Worm (Caenorhabditis elegans) whole organism, L4 larva: ENCODE results near the gene kin-18.

Source experiments
- F37D6.2 ChIP-seq: sonication (generic microtip); optimal IDR thresholded peaks from 2 replicates; lab custom pipeline; 2016; ENCODE audit warnings: mild to moderate bottlenecking, missing genetic modification characterization, missing compliant biosample characterization
- T20F7.1 ChIP-seq: fragments of 200-800 bp; sonication (Bioruptor generic); optimal IDR thresholded peaks from 2 replicates; lab custom pipeline; 2018; ENCODE audit warnings: mild to moderate bottlenecking, missing genetic modification characterization, missing compliant biosample characterization
- Y105C5A.15 ChIP-seq: fragments of 200-800 bp; sonication (Bioruptor generic); IDR thresholded peaks from 2 replicates; pipeline ENCODE4 v1.3.6; 2022; ENCODE audit warnings: missing genetic modification characterization, missing compliant biosample characterization
- Y5F2A.4 ChIP-seq: fragments of 200-800 bp; sonication (Bioruptor generic); optimal IDR thresholded peaks from 2 replicates; lab custom pipeline; 2018; ENCODE audit warnings: mild to moderate bottlenecking, missing genetic modification characterization, missing compliant biosample characterization
- aha-1 ChIP-seq: fragments of 150-350 bp; peaks from one replicate; lab custom pipeline; 2014; ENCODE audit warnings: missing biosample characterization, missing genetic modification characterization
- attf-4 ChIP-seq: sonication (generic microtip); optimal IDR thresholded peaks from 3 replicates; lab custom pipeline; 2017; ENCODE audit warnings: missing biosample characterization, missing genetic modification characterization
- ceh-32 ChIP-seq: sonication (generic microtip); optimal IDR thresholded peaks from 2 replicates; lab custom pipeline; 2016; ENCODE audit warnings: mild to moderate bottlenecking, missing genetic modification characterization, missing compliant biosample characterization; ENCODE audit not compliant: poor library complexity
- ceh-44 ChIP-seq: fragments of 200-800 bp; sonication (Bioruptor generic); IDR thresholded peaks from 2 replicates; pipeline ENCODE4 v1.3.6; 2022; ENCODE audit warnings: missing genetic modification reagents, missing genetic modification characterization, missing compliant biosample characterization
- ceh-82 ChIP-seq: sonication (generic microtip); optimal IDR thresholded peaks from 2 replicates; lab custom pipeline; 2017; ENCODE audit warnings: missing biosample characterization, missing genetic modification characterization
- ces-1 ChIP-seq: fragments of 150-350 bp; sonication (generic microtip); optimal IDR thresholded peaks from 4 replicates; lab custom pipeline; 2014; ENCODE audit warnings: missing biosample characterization, missing genetic modification reagents, missing genetic modification characterization
- cey-2 ChIP-seq: sonication (generic microtip); optimal IDR thresholded peaks from 3 replicates; lab custom pipeline; 2017; ENCODE audit warnings: missing genetic modification characterization, mild to moderate bottlenecking, missing compliant biosample characterization, antibody characterized with exemption, borderline replicate concordance; ENCODE audit not compliant: insufficient read depth
- ctbp-1 ChIP-seq: fragments of 200-800 bp; sonication (Bioruptor generic); IDR thresholded peaks from 2 replicates; pipeline ENCODE4 v1.3.6; 2022; ENCODE audit warnings: missing genetic modification reagents, missing genetic modification characterization, missing compliant biosample characterization
- daf-16 ChIP-seq, 3 experiments: sonication (generic microtip); optimal IDR thresholded peaks; 2 replicates each; lab custom pipeline; 2016 to 2017; ENCODE audit warnings: missing genetic modification characterization in 3 of 3, missing genetic modification reagents in 3 of 3, mild to moderate bottlenecking in 2 of 3, missing compliant biosample characterization in 2 of 3, missing biosample characterization in 1 of 3, moderate library complexity in 1 of 3
- daf-19 ChIP-seq: fragments of 200-800 bp; sonication (Bioruptor generic); conservative IDR thresholded peaks from 2 replicates; pipeline ENCODE4 v1.3.6; 2022; ENCODE audit warnings: missing genetic modification characterization, missing compliant biosample characterization
- daf-8 ChIP-seq: fragments of 200-800 bp; sonication (Bioruptor generic); IDR thresholded peaks from 2 replicates; pipeline ENCODE4 v1.3.6; 2022; ENCODE audit warnings: missing genetic modification characterization, missing compliant biosample characterization
- dmd-6 ChIP-seq: fragments of 200-800 bp; sonication (Bioruptor generic); IDR thresholded peaks from 2 replicates; pipeline ENCODE4 v1.3.6; 2022; ENCODE audit warnings: missing genetic modification reagents, missing genetic modification characterization, missing compliant biosample characterization
- duxl-1 ChIP-seq: sonication (generic microtip); optimal IDR thresholded peaks from 2 replicates; lab custom pipeline; 2016; ENCODE audit warnings: mild to moderate bottlenecking, missing genetic modification characterization, moderate library complexity, missing compliant biosample characterization; ENCODE audit not compliant: poor library complexity
- egl-27 ChIP-seq: sonication (generic microtip); optimal IDR thresholded peaks from 3 replicates; lab custom pipeline; 2017; ENCODE audit warnings: missing biosample characterization, missing genetic modification reagents, missing genetic modification characterization
- fkh-10 ChIP-seq: fragments of 150-350 bp; optimal IDR thresholded peaks from 2 replicates; lab custom pipeline; 2014; ENCODE audit warnings: missing biosample characterization, missing genetic modification reagents, missing genetic modification characterization
- hlh-30 ChIP-seq: sonication (generic microtip); optimal IDR thresholded peaks from 2 replicates; lab custom pipeline; 2017; ENCODE audit warnings: antibody characterized with exemption, mild to moderate bottlenecking, missing genetic modification characterization, missing compliant biosample characterization; ENCODE audit not compliant: insufficient read depth
- lim-7 ChIP-seq: fragments of 200-800 bp; sonication (Bioruptor generic); IDR thresholded peaks from 2 replicates; pipeline ENCODE4 v1.3.6; 2022; ENCODE audit warnings: missing genetic modification characterization, missing compliant biosample characterization
- lin-1 ChIP-seq: fragments of 200-800 bp; sonication (Bioruptor generic); IDR thresholded peaks from 2 replicates; pipeline ENCODE4 v1.3.6; 2022; ENCODE audit warnings: missing genetic modification reagents, missing genetic modification characterization, missing compliant biosample characterization
- lin-38 ChIP-seq: fragments of 200-800 bp; sonication (Bioruptor generic); IDR thresholded peaks from 2 replicates; pipeline ENCODE4 v1.3.6; 2022; ENCODE audit warnings: missing genetic modification reagents, missing genetic modification characterization, missing compliant biosample characterization
- lin-39 ChIP-seq: fragments of 150-350 bp; optimal IDR thresholded peaks from 2 replicates; lab custom pipeline; 2014; ENCODE audit warnings: missing biosample characterization, missing genetic modification reagents, missing genetic modification characterization
- lir-3 ChIP-seq: sonication (generic microtip); optimal IDR thresholded peaks from 2 replicates; lab custom pipeline; 2016; ENCODE audit warnings: mild to moderate bottlenecking, missing genetic modification characterization, missing compliant biosample characterization
- madf-5 ChIP-seq, 2 experiments: fragments of 200-800 bp; sonication (Bioruptor generic); IDR thresholded peaks; 2 replicates each; pipeline ENCODE4 v1.3.6; 2022; ENCODE audit warnings: missing compliant biosample characterization in 2 of 2, missing genetic modification characterization in 2 of 2
- mdt-29 ChIP-seq: fragments of 200-800 bp; sonication (Bioruptor generic); IDR thresholded peaks from 2 replicates; pipeline ENCODE4 v1.3.6; 2022; ENCODE audit warnings: missing genetic modification reagents, missing genetic modification characterization, missing compliant biosample characterization
- mxl-3 ChIP-seq: fragments of 200-800 bp; sonication (Bioruptor generic); optimal IDR thresholded peaks from 2 replicates; lab custom pipeline; 2018; ENCODE audit warnings: mild to moderate bottlenecking, missing genetic modification characterization, missing compliant biosample characterization
- nhr-10 ChIP-seq: fragments of 150-350 bp; optimal IDR thresholded peaks from 2 replicates; lab custom pipeline; 2014; ENCODE audit warnings: missing biosample characterization, missing genetic modification characterization
- nhr-237 ChIP-seq: sonication (generic microtip); optimal IDR thresholded peaks from 2 replicates; lab custom pipeline; 2017; ENCODE audit warnings: missing biosample characterization, missing genetic modification characterization
- nhr-28 ChIP-seq: fragments of 150-350 bp; optimal IDR thresholded peaks from 2 replicates; lab custom pipeline; 2014; ENCODE audit warnings: missing biosample characterization, missing genetic modification characterization
- nhr-41 ChIP-seq: fragments of 200-800 bp; sonication (Bioruptor generic); IDR thresholded peaks from 2 replicates; pipeline ENCODE4 v1.3.6; 2022; ENCODE audit warnings: missing genetic modification reagents, missing genetic modification characterization, missing compliant biosample characterization
- nhr-48 ChIP-seq: sonication (generic microtip); optimal IDR thresholded peaks from 2 replicates; lab custom pipeline; 2016; ENCODE audit warnings: mild to moderate bottlenecking, missing genetic modification characterization, missing compliant biosample characterization
- nhr-6 ChIP-seq: fragments of 150-350 bp; optimal IDR thresholded peaks from 2 replicates; lab custom pipeline; 2014; ENCODE audit warnings: missing biosample characterization, missing genetic modification characterization
- sdz-12 ChIP-seq: fragments of 200-800 bp; sonication (Bioruptor generic); optimal IDR thresholded peaks from 2 replicates; lab custom pipeline; 2018; ENCODE audit warnings: mild to moderate bottlenecking, missing genetic modification characterization, missing compliant biosample characterization
- snpc-1.2 ChIP-seq: fragments of 200-800 bp; sonication (Bioruptor generic); IDR thresholded peaks from 2 replicates; pipeline ENCODE4 v1.3.6; 2022; ENCODE audit warnings: missing genetic modification reagents, missing genetic modification characterization, missing compliant biosample characterization
- spr-3 ChIP-seq: fragments of 200-800 bp; sonication (Bioruptor generic); optimal IDR thresholded peaks from 2 replicates; lab custom pipeline; 2018; ENCODE audit warnings: mild to moderate bottlenecking, missing genetic modification characterization, missing compliant biosample characterization
- tra-1 ChIP-seq: fragments of 200-800 bp; sonication (Bioruptor generic); IDR thresholded peaks from 2 replicates; pipeline ENCODE4 v1.3.6; 2022; ENCODE audit warnings: missing genetic modification reagents, missing genetic modification characterization, missing compliant biosample characterization
- unc-130 ChIP-seq: sonication (generic microtip); optimal IDR thresholded peaks from 2 replicates; lab custom pipeline; 2016; ENCODE audit warnings: missing genetic modification reagents, missing genetic modification characterization, missing compliant biosample characterization
- unc-62 ChIP-seq, 3 experiments: fragments of 150-350 bp in 1 of 3; sonication (generic microtip); optimal IDR thresholded peaks in 2 of 3; peaks in 1 of 3; 1 replicate in 1 of 3; 2 replicates in 2 of 3; lab custom pipeline; 2014 to 2017; ENCODE audit warnings: missing biosample characterization in 3 of 3, missing genetic modification characterization in 3 of 3, missing genetic modification reagents in 3 of 3, missing genotype in 1 of 3
- zfp-2 ChIP-seq: sonication (generic microtip); optimal IDR thresholded peaks from 2 replicates; lab custom pipeline; 2016; ENCODE audit warnings: mild to moderate bottlenecking, missing genetic modification characterization, missing compliant biosample characterization
- zip-2 ChIP-seq: fragments of 150-350 bp; optimal IDR thresholded peaks from 2 replicates; lab custom pipeline; 2014; ENCODE audit warnings: missing biosample characterization, missing genetic modification characterization

The kin-18 gene

ce11 chrIII:6145309-6145708 lies 26.9 kb downstream of the kin-18 start (continued):
- TF ChIP-seq mxl-3 (GFP tag; lab: Kevin White, UChicago) (peak; percentile 60), fkh-10 (GFP tag; lab: Kevin White, UChicago) (no peak), ctbp-1 (no peak), ceh-82 (tag; lab: Kevin White, UChicago) (no peak), lir-3 (tag; lab: Kevin White, UChicago) (no peak), lin-39 (tag; lab: Kevin White, UChicago) (no peak), snpc-1.2 (GFP tag; lab: Robert Waterston, UW) (no peak), nhr-10 (tag; lab: Kevin White, UChicago) (no peak), nhr-48 (tag; lab: Kevin White, UChicago) (peak; percentile 23), daf-19 (GFP tag; lab: Robert Waterston, UW) (no peak), daf-8 (GFP tag; lab: Robert Waterston, UW) (no peak), madf-5 (GFP tag; IDR thresholded peaks at IDR 0.05; lab: Robert Waterston, UW) (no peak), Y5F2A.4 (GFP tag; lab: Kevin White, UChicago) (no peak), dmd-6 (peak; percentile 48; the same call in 1 of the 2 replicates), nhr-237 (no peak), zfp-2 (tag; lab: Kevin White, UChicago) (no peak), lin-38 (GFP tag; lab: Robert Waterston, UW) (no peak), ceh-44 (GFP tag; lab: Robert Waterston, UW) (no peak), Y105C5A.15 (GFP tag; lab: Robert Waterston, UW) (no peak), tra-1 (GFP tag; lab: Robert Waterston, UW) (no peak), F37D6.2 (no peak)

- TF ChIP-seq mxl-3 (GFP tag; lab: Kevin White, UChicago) (peak; percentile 5), lin-1 (GFP tag; lab: Robert Waterston, UW) (no peak), hlh-30 (tag; lab: Kevin White, UChicago) (peak; percentile 38), nhr-28 (tag; lab: Kevin White, UChicago) (peak; percentile 53), dmd-6 (peak; percentile 45; the same call in 1 of the 2 replicates), nhr-41 (GFP tag; lab: Robert Waterston, UW) (no peak), daf-16 (GFP tag; optimal IDR thresholded peaks at IDR 0.05; lab: Kevin White, UChicago) (no peak), daf-16 (tag; optimal IDR thresholded peaks at IDR 0.05; lab: Kevin White, UChicago) (peak; percentile 30)
These were observed 27.5 kb downstream of the kin-18 start, which contains the start of gene Y42G9A.3 for ce11 chrIII:6145896-6146295. Y42G9A.3 (plus strand) TSS chrIII:6146258.

- TF ChIP-seq unc-62 (GFP tag; optimal IDR thresholded peaks at IDR 0.05 in 1 of 2; lab: Kevin White, UChicago) (peak in 1 of 2 experiments; percentile 93), unc-62 (tag; optimal IDR thresholded peaks at IDR 0.05; lab: Kevin White, UChicago) (no peak), egl-27 (tag; lab: Kevin White, UChicago) (no peak)
These were observed 28.4 kb downstream of the kin-18 start for ce11 chrIII:6146797-6147196.

- TF ChIP-seq ceh-32 (tag; lab: Kevin White, UChicago) = no peak
- TF ChIP-seq T20F7.1 (GFP tag; lab: Kevin White, UChicago) = peak; percentile 52
- TF ChIP-seq mdt-29 (GFP tag; lab: Robert Waterston, UW) = no peak
- no peak for TF ChIP-seq unc-130 (GFP tag; lab: Kevin White, UChicago)
- no peak for TF ChIP-seq attf-4 (tag; lab: Kevin White, UChicago)
- no peak for TF ChIP-seq spr-3
- TF ChIP-seq lim-7 (GFP tag; lab: Robert Waterston, UW) = no peak
- TF ChIP-seq zip-2 (tag; lab: Kevin White, UChicago) = peak; percentile 8
- no peak for TF ChIP-seq ces-1
- TF ChIP-seq tra-1 (GFP tag; lab: Robert Waterston, UW) = no peak
- no peak for TF ChIP-seq duxl-1 (tag; lab: Kevin White, UChicago)
- no peak for TF ChIP-seq sdz-12 (GFP tag; lab: Kevin White, UChicago)
- TF ChIP-seq aha-1 (tag; lab: Kevin White, UChicago) = peak; percentile 85
- no peak for TF ChIP-seq nhr-6
- no peak for TF ChIP-seq cey-2 (tag; lab: Kevin White, UChicago)
- TF ChIP-seq, all 104 proteins: peak for 3
These were observed 29.5 kb downstream of the kin-18 start, which contains the start of gene Y42G9A.2 for ce11 chrIII:6147903-6148302. Y42G9A.2 (plus strand) TSS chrIII:6148186.
